Worm (Caenorhabditis elegans) whole organism, late embryonic: Measurements from ENCODE around the gene Y54F10BM.6.

Source experiments
- ama-1 ChIP-seq: fragments of 150-350 bp; optimal IDR thresholded peaks from 2 replicates; lab custom pipeline; 2014
- ceh-14 ChIP-seq: sonication (generic microtip); optimal IDR thresholded peaks from 2 replicates; lab custom pipeline; 2016; ENCODE audit warnings: missing genotype, missing genetic modification characterization, missing compliant biosample characterization
- hlh-15 ChIP-seq: sonication (generic microtip); optimal IDR thresholded peaks from 2 replicates; lab custom pipeline; 2016; ENCODE audit warnings: missing genetic modification characterization, missing compliant biosample characterization
- hlh-30 ChIP-seq: sonication (generic microtip); optimal IDR thresholded peaks from 2 replicates; lab custom pipeline; 2017; ENCODE audit warnings: antibody characterized with exemption, missing genetic modification characterization, missing compliant biosample characterization; ENCODE audit not compliant: insufficient read depth
- nfya-1 ChIP-seq: sonication (generic microtip); optimal IDR thresholded peaks from 2 replicates; lab custom pipeline; 2017; ENCODE audit warnings: missing genetic modification characterization, mild to moderate bottlenecking, missing compliant biosample characterization, antibody characterized with exemption, moderate library complexity
- nhr-11 ChIP-seq: fragments of 150-350 bp; optimal IDR thresholded peaks from 2 replicates; lab custom pipeline; 2014; ENCODE audit warnings: missing biosample characterization, missing genetic modification characterization
- pat-9 ChIP-seq: fragments of 200-800 bp; sonication (Bioruptor generic); optimal IDR thresholded peaks from 2 replicates; lab custom pipeline; 2018; ENCODE audit warnings: mild to moderate bottlenecking, missing genetic modification characterization, moderate library complexity, missing compliant biosample characterization
- sdc-2 ChIP-seq: sonication (generic microtip); optimal IDR thresholded peaks from 2 replicates; lab custom pipeline; 2016; ENCODE audit warnings: missing genotype, missing genetic modification characterization, missing compliant biosample characterization
- sox-2 ChIP-seq: fragments of 200-800 bp; sonication (Bioruptor generic); IDR thresholded peaks from 2 replicates; pipeline ENCODE4 v1.3.6; 2022; ENCODE audit warnings: missing genetic modification reagents, missing genetic modification characterization, missing compliant biosample characterization
- unc-55 ChIP-seq: sonication (generic microtip); optimal IDR thresholded peaks from 2 replicates; lab custom pipeline; 2017; ENCODE audit warnings: missing biosample characterization, missing genetic modification reagents, missing genetic modification characterization

DNA sequence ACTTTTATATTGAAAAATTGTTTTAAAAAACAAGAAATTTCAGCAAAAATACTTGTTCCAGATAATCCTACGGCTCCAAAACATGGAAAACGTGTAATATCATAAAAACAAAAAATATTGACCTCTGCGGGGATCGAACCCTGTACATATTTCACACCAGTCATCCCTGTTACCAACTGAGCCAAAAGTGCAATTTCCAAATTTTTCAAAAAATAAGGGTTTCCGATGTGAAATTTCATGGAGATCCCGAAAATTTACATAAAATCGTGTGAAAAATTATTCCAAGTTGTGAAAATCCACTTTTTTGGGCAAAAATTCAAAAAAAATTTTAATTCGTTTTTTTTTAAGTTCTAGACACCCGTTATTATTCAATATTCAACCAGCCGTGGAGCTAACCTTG lies 41.1 kb downstream of the Y54F10BM.6 start:
- TF ChIP-seq pat-9 (tag; lab: Kevin White, UChicago) (no peak), hlh-30 (tag; lab: Kevin White, UChicago) (no peak), sdc-2 (tag; lab: Kevin White, UChicago) (no peak), ama-1 (lab: Kevin White, UChicago) (no peak), hlh-15 (tag; lab: Kevin White, UChicago) (no peak), unc-55 (no peak), nhr-11 (tag; lab: Kevin White, UChicago) (no peak), nfya-1 (tag; lab: Kevin White, UChicago) (no peak), ceh-14 (no peak), sox-2 (GFP tag; lab: Robert Waterston, UW) (no peak)
